Worm (Caenorhabditis elegans) whole organism, late embryonic: Measurements from ENCODE around the gene ifa-1.

Experiments used
- ama-1 ChIP-seq: fragments of 150-350 bp; optimal IDR thresholded peaks from 2 replicates; lab custom pipeline; 2014
- ceh-30 ChIP-seq: fragments of 150-350 bp; optimal IDR thresholded peaks from 2 replicates; lab custom pipeline; 2014; ENCODE audit warnings: missing biosample characterization, missing genetic modification characterization
- che-1 ChIP-seq: sonication (generic microtip); optimal IDR thresholded peaks from 2 replicates; lab custom pipeline; 2016; ENCODE audit warnings: mild to moderate bottlenecking, missing genetic modification characterization, missing compliant biosample characterization
- fax-1 ChIP-seq: sonication (generic microtip); optimal IDR thresholded peaks from 2 replicates; lab custom pipeline; 2016; ENCODE audit warnings: missing genotype, missing genetic modification characterization, missing compliant biosample characterization
- fkh-10 ChIP-seq: fragments of 150-350 bp; optimal IDR thresholded peaks from 2 replicates; lab custom pipeline; 2014; ENCODE audit warnings: missing biosample characterization, missing genetic modification reagents, missing genetic modification characterization
- nfya-1 ChIP-seq: sonication (generic microtip); optimal IDR thresholded peaks from 2 replicates; lab custom pipeline; 2017; ENCODE audit warnings: missing genetic modification characterization, mild to moderate bottlenecking, missing compliant biosample characterization, antibody characterized with exemption, moderate library complexity
- nhr-11 ChIP-seq: fragments of 150-350 bp; optimal IDR thresholded peaks from 2 replicates; lab custom pipeline; 2014; ENCODE audit warnings: missing biosample characterization, missing genetic modification characterization
- rnt-1 ChIP-seq: sonication (generic microtip); optimal IDR thresholded peaks from 2 replicates; lab custom pipeline; 2016; ENCODE audit warnings: missing genetic modification characterization, missing compliant biosample characterization
- sox-4 ChIP-seq: sonication (generic microtip); optimal IDR thresholded peaks from 2 replicates; lab custom pipeline; 2017; ENCODE audit warnings: mild to moderate bottlenecking, missing genetic modification characterization, inconsistent platforms, missing compliant biosample characterization
- ttx-3 ChIP-seq: sonication (generic microtip); optimal IDR thresholded peaks from 2 replicates; lab custom pipeline; 2016; ENCODE audit warnings: missing genetic modification reagents, missing genetic modification characterization, missing compliant biosample characterization
- ztf-16 ChIP-seq: sonication (generic microtip); optimal IDR thresholded peaks from 2 replicates; lab custom pipeline; 2017; ENCODE audit warnings: missing genetic modification characterization, missing compliant biosample characterization

ce11 chrX:11310285-11310838 lies 39.4 kb downstream of the ifa-1 start, which contains the start of gene F08G12.5:
- no peak for TF ChIP-seq ceh-30 (tag; lab: Kevin White, UChicago)
- no peak for TF ChIP-seq che-1 (tag; lab: Kevin White, UChicago)
- no peak for TF ChIP-seq ztf-16 (tag; lab: Kevin White, UChicago)
- TF ChIP-seq nhr-11 = no peak
- no peak for TF ChIP-seq fkh-10 (GFP tag; lab: Kevin White, UChicago)
- no peak for TF ChIP-seq nfya-1 (tag; lab: Kevin White, UChicago)
- TF ChIP-seq ama-1 (lab: Kevin White, UChicago) = no peak
- TF ChIP-seq rnt-1 (tag; lab: Kevin White, UChicago) = no peak
- TF ChIP-seq ttx-3 (tag; lab: Kevin White, UChicago) = no peak
- TF ChIP-seq fax-1 (tag; lab: Kevin White, UChicago) = no peak
- TF ChIP-seq sox-4 (tag; lab: Kevin White, UChicago) = no peak
